Fruit fly (Drosophila melanogaster): ENCODE results near the gene Nrt.

DNA sequence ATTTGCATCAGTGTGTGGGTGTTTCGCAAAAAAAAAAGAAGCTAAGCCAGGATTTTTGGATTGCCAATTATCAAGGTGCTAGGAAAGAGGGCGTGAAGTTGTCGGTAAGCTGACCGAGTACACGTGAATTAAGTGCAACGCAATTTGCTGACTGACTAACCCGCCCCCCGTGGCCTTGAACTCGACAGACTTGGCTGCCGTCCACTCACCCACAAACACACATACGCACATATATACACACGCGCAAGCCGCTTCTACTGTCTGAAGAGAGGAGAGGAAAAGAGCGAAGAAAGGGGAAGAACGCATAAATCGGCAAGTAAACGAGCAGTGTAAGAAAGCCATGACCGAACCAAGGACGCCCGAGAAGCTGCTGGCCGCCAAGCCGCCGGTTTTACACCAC is 14.4 kb downstream of the Nrt start:
- TF ChIP-seq h (optimal IDR thresholded peaks at IDR 0.05) (no peak), ttk (optimal IDR thresholded peaks at IDR 0.05) (no peak), psq (optimal IDR thresholded peaks at IDR 0.05) (no peak), Myc (optimal IDR thresholded peaks at IDR 0.05) (no peak), Sin3A (optimal IDR thresholded peaks at IDR 0.05) (no peak)
